Fruit fly (Drosophila melanogaster): ENCODE measurements around the gene NLaz.

NLaz gene

dm6 chr2L:1377635-1378034, 16.0 kb upstream of the NLaz start (continued):
- TF ChIP-seq bsh (GFP tag; optimal IDR thresholded peaks at IDR 0.05) (no peak), Med (GFP tag) (peak; percentile 44), row (GFP tag; IDR thresholded peaks at IDR 0.05) (peak; percentile 55), CG4328 (GFP tag; optimal IDR thresholded peaks at IDR 0.05) (no peak), Sry-β (GFP tag; optimal IDR thresholded peaks at IDR 0.05) (no peak), CG34224 (GFP tag; IDR thresholded peaks at IDR 0.05; ENCODE audit: partially characterized antibody) (no peak), fu2 (GFP tag; optimal IDR thresholded peaks at IDR 0.05) (no peak), CG7839 (tag; optimal IDR thresholded peaks at IDR 0.05) (peak; percentile 32), slbo (GFP tag; IDR thresholded peaks at IDR 0.05) (peak; percentile 34; the same call in 1 of the 2 replicates), CG3847 (GFP tag; IDR thresholded peaks at IDR 0.05) (no peak), sens (GFP tag) (peak; percentile 64), fd64A (GFP tag; optimal IDR thresholded peaks at IDR 0.05) (no peak), Xrp1 (GFP tag; IDR thresholded peaks at IDR 0.05) (0 out of 2 replicates have a peak, but pooled peaks have one; percentile 6), ems (GFP tag; optimal IDR thresholded peaks at IDR 0.05) (no peak), az2 (GFP tag; optimal IDR thresholded peaks at IDR 0.05) (no peak), CG14441 (GFP tag; IDR thresholded peaks at IDR 0.05) (no peak; the same call in 1 of the 2 replicates), klu (GFP tag; IDR thresholded peaks at IDR 0.05) (no peak), sna (GFP tag; IDR thresholded peaks at IDR 0.05; ENCODE audit: partially characterized antibody) (no peak), cad (GFP tag; optimal IDR thresholded peaks at IDR 0.05) (no peak), Dll (GFP tag; IDR thresholded peaks at IDR 0.05; ENCODE audit: partially characterized antibody) (no peak), Chrac-16 (GFP tag; optimal IDR thresholded peaks at IDR 0.05) (no peak), lola (GFP tag; optimal IDR thresholded peaks at IDR 0.05) (no peak), ken (GFP tag; IDR thresholded peaks at IDR 0.05) (no peak), CG34376 (GFP tag; optimal IDR thresholded peaks at IDR 0.05) (no peak), Tbp (GFP tag; optimal IDR thresholded peaks at IDR 0.05) (no peak), lov (optimal IDR thresholded peaks at IDR 0.05) (no peak), lov (GFP tag; IDR thresholded peaks at IDR 0.05) (no peak), toy (GFP tag; IDR thresholded peaks at IDR 0.05) (no peak), ATbp (GFP tag; optimal IDR thresholded peaks at IDR 0.05) (no peak), Hr3 (GFP tag; optimal IDR thresholded peaks at IDR 0.05) (no peak), MESR4 (GFP tag; optimal IDR thresholded peaks at IDR 0.05) (no peak), hkb (optimal IDR thresholded peaks at IDR 0.05) (no peak), hkb (GFP tag; IDR thresholded peaks at IDR 0.05) (0 out of 2 replicates have a peak, but pooled peaks have one; percentile 13), CG17359 (tag; optimal IDR thresholded peaks at IDR 0.05) (peak; percentile 15), CkIIα-i1 (GFP tag; IDR thresholded peaks at IDR 0.05) (no peak), nerfin-2 (GFP tag; IDR thresholded peaks at IDR 0.05; ENCODE audit: partially characterized antibody) (no peak), CG10267 (tag; optimal IDR thresholded peaks at IDR 0.05) (no peak), Hr51 (GFP tag; optimal IDR thresholded peaks at IDR 0.05) (peak in 1 of 2 experiments; percentile 1), al (GFP tag; IDR thresholded peaks at IDR 0.05) (no peak), CG14965 (GFP tag; optimal IDR thresholded peaks at IDR 0.05; ENCODE audit: borderline replicate concordance) (no peak), sisA (GFP tag; IDR thresholded peaks at IDR 0.05) (peak; percentile 7; the same call in 1 of the 2 replicates), cas (GFP tag; IDR thresholded peaks at IDR 0.05) (no peak), kah (GFP tag; optimal IDR thresholded peaks at IDR 0.05) (no peak), CG17568 (GFP tag; optimal IDR thresholded peaks at IDR 0.05) (no peak), ewg (GFP tag; optimal IDR thresholded peaks at IDR 0.05) (no peak)

Measured in whole organism, embryonic.